Worm (Caenorhabditis elegans) whole organism, mixed stage, embryonic: Measurements from ENCODE around the gene C54D2.6.

Experiments
- M03D4.4 ChIP-seq: sonication (generic microtip); optimal IDR thresholded peaks from 2 replicates; lab custom pipeline; 2017; ENCODE audit warnings: mild to moderate bottlenecking, missing genetic modification characterization, missing compliant biosample characterization
- bed-3 ChIP-seq: fragments of 200-800 bp; sonication (Bioruptor generic); optimal IDR thresholded peaks from 3 replicates; lab custom pipeline; 2018; ENCODE audit warnings: mild to moderate bottlenecking, missing genetic modification characterization, moderate library complexity, missing compliant biosample characterization
- blmp-1 ChIP-seq: fragments of 150-350 bp; optimal IDR thresholded peaks from 2 replicates; lab custom pipeline; 2014; ENCODE audit warnings: missing biosample characterization, missing genetic modification characterization
- ceh-39 ChIP-seq: fragments of 150-350 bp; optimal IDR thresholded peaks from 2 replicates; lab custom pipeline; 2014; ENCODE audit warnings: missing biosample characterization, missing genetic modification characterization
- ceh-43 ChIP-seq: fragments of 200-800 bp; sonication (Bioruptor generic); optimal IDR thresholded peaks from 2 replicates; lab custom pipeline; 2018; ENCODE audit warnings: mild to moderate bottlenecking, missing genetic modification characterization, moderate library complexity, missing compliant biosample characterization
- ceh-83 ChIP-seq: fragments of 200-800 bp; sonication (Bioruptor generic); optimal IDR thresholded peaks from 2 replicates; lab custom pipeline; 2018; ENCODE audit warnings: mild to moderate bottlenecking, missing genetic modification characterization, missing compliant biosample characterization
- ces-1 ChIP-seq: fragments of 150-350 bp; optimal IDR thresholded peaks from 2 replicates; lab custom pipeline; 2014; ENCODE audit warnings: missing biosample characterization, missing genetic modification reagents, missing genetic modification characterization
- cnd-1 ChIP-seq: fragments of 200-800 bp; sonication (Bioruptor generic); optimal IDR thresholded peaks from 2 replicates; lab custom pipeline; 2018; ENCODE audit warnings: mild to moderate bottlenecking, missing genetic modification characterization, missing compliant biosample characterization
- drap-1 ChIP-seq: fragments of 200-800 bp; sonication (Bioruptor generic); optimal IDR thresholded peaks from 3 replicates; lab custom pipeline; 2018; ENCODE audit warnings: mild to moderate bottlenecking, missing genetic modification characterization, missing compliant biosample characterization
- elt-1 ChIP-seq: sonication (generic microtip); optimal IDR thresholded peaks from 2 replicates; lab custom pipeline; 2017; ENCODE audit warnings: missing genetic modification characterization, mild to moderate bottlenecking, missing compliant biosample characterization, antibody characterized with exemption, moderate library complexity, borderline replicate concordance; ENCODE audit not compliant: insufficient read depth
- elt-3 ChIP-seq: fragments of 150-350 bp; optimal IDR thresholded peaks from 2 replicates; lab custom pipeline; 2014; ENCODE audit warnings: missing biosample characterization, missing genetic modification characterization
- flh-1 ChIP-seq: fragments of 200-800 bp; sonication (Bioruptor generic); optimal IDR thresholded peaks from 2 replicates; lab custom pipeline; 2018; ENCODE audit warnings: mild to moderate bottlenecking, missing genetic modification characterization, moderate library complexity, missing compliant biosample characterization
- ham-2 ChIP-seq: fragments of 200-800 bp; sonication (Bioruptor generic); optimal IDR thresholded peaks from 2 replicates; lab custom pipeline; 2018; ENCODE audit warnings: mild to moderate bottlenecking, missing genetic modification characterization, missing compliant biosample characterization
- hlh-1 ChIP-seq: fragments of 150-350 bp; optimal IDR thresholded peaks from 2 replicates; lab custom pipeline; 2014; ENCODE audit warnings: missing biosample characterization, missing genetic modification reagents, missing genetic modification characterization
- lin-13 ChIP-seq: fragments of 150-350 bp; optimal IDR thresholded peaks from 2 replicates; lab custom pipeline; 2014; ENCODE audit warnings: missing biosample characterization, missing genetic modification characterization
- lsy-2 ChIP-seq: fragments of 150-350 bp; optimal IDR thresholded peaks from 2 replicates; lab custom pipeline; 2014; ENCODE audit warnings: missing biosample characterization, missing genetic modification characterization
- mab-5 ChIP-seq: fragments of 150-350 bp; optimal IDR thresholded peaks from 2 replicates; lab custom pipeline; 2014; ENCODE audit warnings: missing biosample characterization, missing genetic modification characterization
- mep-1 ChIP-seq: fragments of 150-350 bp; optimal IDR thresholded peaks from 2 replicates; lab custom pipeline; 2017; ENCODE audit warnings: missing biosample characterization, missing genetic modification reagents, missing genetic modification characterization, inconsistent platforms
- mls-2 ChIP-seq: sonication (generic microtip); optimal IDR thresholded peaks from 2 replicates; lab custom pipeline; 2016; ENCODE audit warnings: mild to moderate bottlenecking, missing genetic modification characterization, moderate library complexity, missing compliant biosample characterization
- nhr-12 ChIP-seq: fragments of 150-350 bp; optimal IDR thresholded peaks from 2 replicates; lab custom pipeline; 2014; ENCODE audit warnings: missing biosample characterization, missing genetic modification characterization
- nhr-2 ChIP-seq: fragments of 150-350 bp; optimal IDR thresholded peaks from 2 replicates; lab custom pipeline; 2014; ENCODE audit warnings: missing biosample characterization, missing genetic modification characterization
- nhr-237 ChIP-seq: fragments of 150-350 bp; optimal IDR thresholded peaks from 2 replicates; lab custom pipeline; 2014; ENCODE audit warnings: missing biosample characterization, missing genetic modification characterization
- nhr-28 ChIP-seq: fragments of 150-350 bp; optimal IDR thresholded peaks from 2 replicates; lab custom pipeline; 2014; ENCODE audit warnings: missing biosample characterization, missing genetic modification characterization
- nhr-76 ChIP-seq: sonication (generic microtip); optimal IDR thresholded peaks from 2 replicates; lab custom pipeline; 2017; ENCODE audit warnings: missing biosample characterization, missing genetic modification characterization
- pha-4 ChIP-seq: fragments of 150-350 bp; optimal IDR thresholded peaks from 2 replicates; lab custom pipeline; 2018; ENCODE audit warnings: missing biosample characterization, missing genetic modification reagents, missing genetic modification characterization
- sem-2 ChIP-seq: fragments of 200-800 bp; sonication (Bioruptor generic); optimal IDR thresholded peaks from 2 replicates; lab custom pipeline; 2018; ENCODE audit warnings: mild to moderate bottlenecking, missing genetic modification characterization, missing compliant biosample characterization
- sptf-1 ChIP-seq: sonication (generic microtip); optimal IDR thresholded peaks from 2 replicates; lab custom pipeline; 2017; ENCODE audit warnings: mild to moderate bottlenecking, missing genetic modification characterization, moderate library complexity, missing compliant biosample characterization
- tbx-8 ChIP-seq: fragments of 200-800 bp; sonication (Bioruptor generic); optimal IDR thresholded peaks from 2 replicates; lab custom pipeline; 2018; ENCODE audit warnings: mild to moderate bottlenecking, missing genetic modification characterization, moderate library complexity, missing compliant biosample characterization
- unc-120 ChIP-seq: sonication (generic microtip); optimal IDR thresholded peaks from 2 replicates; lab custom pipeline; 2017; ENCODE audit warnings: missing genetic modification characterization, missing compliant biosample characterization; ENCODE audit not compliant: poor library complexity, severe bottlenecking
- unc-62 ChIP-seq: fragments of 150-350 bp; optimal IDR thresholded peaks from 2 replicates; lab custom pipeline; 2014; ENCODE audit warnings: missing biosample characterization, missing genetic modification reagents, missing genetic modification characterization
- zip-8 ChIP-seq: fragments of 150-350 bp; optimal IDR thresholded peaks from 2 replicates; lab custom pipeline; 2014; ENCODE audit warnings: missing biosample characterization, missing genetic modification characterization

Gene C54D2.6

DNA sequence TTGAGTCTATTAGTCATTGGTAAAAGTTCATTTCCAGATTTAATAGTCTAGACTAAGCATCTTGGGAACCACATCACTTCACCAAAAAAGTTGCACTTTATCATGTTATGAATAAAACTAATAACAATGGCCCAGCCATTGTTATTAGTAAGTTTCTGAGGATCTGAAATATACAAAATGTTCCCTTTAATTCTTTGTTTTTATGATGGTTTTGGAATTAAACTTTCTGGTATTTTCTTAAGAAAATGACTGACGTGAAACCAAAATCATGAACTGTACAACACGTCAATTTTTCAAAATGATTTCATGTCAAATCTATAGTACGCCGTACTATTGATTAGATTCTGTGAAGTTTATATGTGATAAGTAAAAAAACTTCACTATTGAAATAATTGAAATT is 7.3 kb downstream of the C54D2.6 start:
- TF ChIP-seq bed-3 (GFP tag; lab: Kevin White, UChicago): no peak
- no peak for TF ChIP-seq lsy-2
- TF ChIP-seq unc-120 (tag; lab: Kevin White, UChicago): no peak
- TF ChIP-seq nhr-2 (tag; lab: Kevin White, UChicago): no peak
- TF ChIP-seq drap-1: no peak
- no peak for TF ChIP-seq elt-3 (tag; lab: Kevin White, UChicago)
- TF ChIP-seq nhr-28 (tag; lab: Kevin White, UChicago): no peak
- no peak for TF ChIP-seq M03D4.4 (tag; lab: Kevin White, UChicago)
- TF ChIP-seq ceh-39 (tag; lab: Kevin White, UChicago): no peak

DNA sequence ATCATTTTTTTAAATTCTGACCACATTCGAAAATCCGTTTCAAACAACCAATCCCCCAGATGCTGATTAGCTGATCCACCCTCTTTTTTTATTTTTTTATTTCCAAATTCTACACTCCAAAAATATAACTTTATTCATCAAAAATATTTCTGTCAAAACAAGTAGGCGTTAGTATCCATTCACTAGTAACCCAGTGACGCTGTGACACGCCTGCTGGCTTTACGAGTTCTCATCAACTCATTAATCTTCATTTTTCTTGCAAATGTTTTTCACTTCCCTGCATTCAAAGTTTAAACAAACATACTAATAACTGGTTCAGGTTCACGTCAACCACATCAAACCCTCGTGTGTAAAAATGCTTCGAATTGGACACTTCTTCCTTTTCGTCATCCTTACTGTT is 8.7 kb downstream of the C54D2.6 start, which contains the start of gene nlp-101:
Gene nlp-101 (plus strand): TSS at position 301 of the 400 bp plus-strand sequence.
- TF ChIP-seq nhr-76 (tag; lab: Kevin White, UChicago) (no peak), zip-8 (tag; lab: Kevin White, UChicago) (no peak), nhr-28 (tag; lab: Kevin White, UChicago) (no peak), ham-2 (no peak), flh-1 (GFP tag; lab: Kevin White, UChicago) (no peak), nhr-237 (tag; lab: Kevin White, UChicago) (no peak), pha-4 (tag; lab: Kevin White, UChicago) (no peak), elt-3 (tag; lab: Kevin White, UChicago) (no peak), tbx-8 (GFP tag; lab: Kevin White, UChicago) (no peak), hlh-1 (no peak), nhr-2 (tag; lab: Kevin White, UChicago) (no peak), mep-1 (no peak), drap-1 (no peak), lin-13 (no peak), sem-2 (GFP tag; lab: Kevin White, UChicago) (no peak), mls-2 (tag; lab: Kevin White, UChicago) (no peak), nhr-12 (tag; lab: Kevin White, UChicago) (no peak), elt-1 (no peak), ceh-39 (tag; lab: Kevin White, UChicago) (no peak), mab-5 (no peak)

DNA sequence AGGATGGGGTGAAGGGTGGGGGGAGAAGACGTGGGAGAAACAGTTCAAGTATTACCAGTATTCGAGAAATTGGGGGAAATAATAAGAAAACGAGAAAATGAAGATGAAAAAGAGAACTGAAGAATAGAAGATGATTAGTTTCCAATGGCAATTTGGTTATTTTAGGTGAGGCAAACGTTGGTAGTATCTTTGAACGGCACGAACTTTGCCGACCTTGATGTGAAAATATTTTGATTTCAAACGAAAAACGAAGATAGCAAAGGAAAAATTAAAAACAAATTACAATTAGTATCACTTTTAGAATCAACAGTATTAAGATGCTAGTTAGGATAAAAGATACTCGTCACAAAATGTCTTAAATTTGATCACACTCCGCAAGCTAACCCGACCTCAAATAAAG is 13.2 kb downstream of the C54D2.6 start, which contains the start of gene sul-3:
Gene sul-3 (minus strand): TSS at position 101 of the 400 bp plus-strand sequence.
- TF ChIP-seq hlh-1 (no peak), lsy-2 (no peak), blmp-1 (tag; lab: Kevin White, UChicago) (no peak), ceh-39 (tag; lab: Kevin White, UChicago) (no peak), unc-62 (GFP tag; lab: Kevin White, UChicago) (no peak), sem-2 (GFP tag; lab: Kevin White, UChicago) (no peak), ceh-43 (no peak)

DNA sequence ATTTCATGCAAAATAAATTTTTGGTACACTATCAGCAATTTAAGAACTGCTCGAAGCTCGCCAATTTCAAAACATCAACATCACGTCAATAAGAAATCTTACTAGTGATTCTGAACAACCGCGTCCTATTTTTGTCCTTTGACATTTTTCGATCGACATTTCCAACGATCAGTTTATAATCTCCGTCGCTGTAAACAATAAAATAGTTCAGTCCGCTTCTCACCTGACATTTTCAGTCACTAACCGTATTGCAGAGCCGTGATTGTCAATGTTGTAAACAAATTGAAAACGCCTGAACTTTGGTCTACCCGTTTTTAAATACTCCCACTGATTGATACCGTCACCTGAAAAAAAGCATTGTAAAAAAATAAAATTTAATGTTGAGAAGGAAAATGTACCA is 19.3 kb downstream of the C54D2.6 start:
- TF ChIP-seq lsy-2 (no peak), drap-1 (no peak), mab-5 (no peak), elt-1 (no peak), flh-1 (GFP tag; lab: Kevin White, UChicago) (no peak), ceh-39 (tag; lab: Kevin White, UChicago) (no peak), ces-1 (GFP tag; lab: Kevin White, UChicago) (no peak), unc-120 (tag; lab: Kevin White, UChicago) (no peak), mls-2 (tag; lab: Kevin White, UChicago) (no peak)

DNA sequence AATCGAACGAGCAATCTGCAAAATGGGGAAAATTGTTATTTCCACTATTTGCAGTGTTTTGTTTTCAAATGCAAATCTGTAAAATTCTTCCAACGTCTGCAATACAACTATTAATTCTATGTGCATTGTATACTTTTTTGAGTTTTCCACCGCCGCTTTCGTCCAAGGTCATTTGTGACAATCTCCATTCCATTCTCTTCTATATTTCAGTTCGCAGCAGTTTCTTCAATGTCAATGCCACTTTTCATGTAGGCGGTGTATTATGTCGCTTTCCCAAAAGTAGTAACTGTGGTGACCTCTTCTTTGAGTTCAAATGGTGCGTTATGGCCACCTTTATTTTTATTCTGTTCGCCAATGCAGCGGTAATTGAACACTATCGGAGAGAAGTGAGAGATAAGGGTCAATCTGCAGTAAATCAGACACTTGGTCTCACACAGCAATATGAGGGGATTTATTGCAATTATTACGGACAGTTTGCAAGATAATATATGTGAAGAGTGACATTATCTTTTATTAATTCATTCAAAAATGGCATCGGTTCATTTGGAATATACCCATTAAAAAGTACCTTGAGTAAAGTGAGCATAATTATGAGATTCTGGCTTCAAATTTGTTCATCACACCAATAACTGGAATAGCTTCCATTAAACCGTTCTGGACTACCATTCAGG is 20.6 kb downstream of the C54D2.6 start:
- TF ChIP-seq cnd-1 (no peak), unc-62 (GFP tag; lab: Kevin White, UChicago) (peak; percentile 43), nhr-2 (tag; lab: Kevin White, UChicago) (peak; percentile 40), elt-1 (peak; percentile 83)

DNA sequence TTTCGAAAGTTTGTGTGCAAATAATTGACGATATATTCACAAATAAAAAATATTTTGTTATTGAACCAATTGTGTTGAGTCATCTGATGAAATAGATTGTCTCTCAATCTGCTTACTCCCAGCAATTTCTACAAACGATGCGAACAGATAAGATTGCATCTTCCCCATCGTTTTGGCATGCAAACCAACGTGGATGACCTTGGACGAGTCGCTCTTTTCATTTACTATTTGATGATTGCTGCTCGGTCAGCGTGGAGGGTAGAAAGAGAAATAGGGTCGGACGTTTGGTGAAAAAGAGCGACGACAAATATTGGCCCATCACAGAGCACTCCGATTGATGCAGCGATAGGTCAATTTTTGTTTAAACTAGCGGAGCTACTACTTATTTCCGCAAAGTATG is 21.6 kb downstream of the C54D2.6 start:
- no peak for TF ChIP-seq blmp-1 (tag; lab: Kevin White, UChicago)
- TF ChIP-seq elt-3 (tag; lab: Kevin White, UChicago): no peak
- TF ChIP-seq elt-1: peak; percentile 90
- TF ChIP-seq nhr-2 (tag; lab: Kevin White, UChicago): peak; percentile 82
- no peak for TF ChIP-seq flh-1 (GFP tag; lab: Kevin White, UChicago)
- TF ChIP-seq sem-2 (GFP tag; lab: Kevin White, UChicago): no peak
- TF ChIP-seq tbx-8 (GFP tag; lab: Kevin White, UChicago): no peak
- no peak for TF ChIP-seq ceh-83 (GFP tag; lab: Kevin White, UChicago)
- TF ChIP-seq unc-120 (tag; lab: Kevin White, UChicago): peak; percentile 34
- TF ChIP-seq unc-62 (GFP tag; lab: Kevin White, UChicago): peak; percentile 47
- TF ChIP-seq drap-1: no peak
- TF ChIP-seq ceh-43: no peak
- TF ChIP-seq sptf-1 (tag; lab: Kevin White, UChicago): no peak
- peak; percentile 20 for TF ChIP-seq pha-4 (tag; lab: Kevin White, UChicago)
- no peak for TF ChIP-seq lin-13
- TF ChIP-seq ham-2: peak; percentile 36
- TF ChIP-seq ceh-39 (tag; lab: Kevin White, UChicago): no peak
- peak; percentile 47 for TF ChIP-seq hlh-1
- TF ChIP-seq ces-1 (GFP tag; lab: Kevin White, UChicago): no peak
- no peak for TF ChIP-seq nhr-76 (tag; lab: Kevin White, UChicago)
- no peak for TF ChIP-seq M03D4.4 (tag; lab: Kevin White, UChicago)
- TF ChIP-seq mep-1: no peak
